Worm (Caenorhabditis elegans): ENCODE data around the gene C25F9.14.

ce11 chrV:19394750-19395149 lies 41.5 kb upstream of the C25F9.14 start, which contains the start of gene C25F9.8:
- TF ChIP-seq gei-8 (GFP tag; optimal IDR thresholded peaks at IDR 0.05) (no peak), zfp-2 (tag; optimal IDR thresholded peaks at IDR 0.05) (no peak), snpc-4 (tag; optimal IDR thresholded peaks at IDR 0.05) (no peak), nhr-102 (tag; optimal IDR thresholded peaks at IDR 0.05) (no peak), fos-1 (tag; optimal IDR thresholded peaks at IDR 0.05) (no peak), hif-1 (tag; optimal IDR thresholded peaks at IDR 0.05) (no peak), daf-12 (tag; optimal IDR thresholded peaks at IDR 0.05) (no peak), nhr-11 (tag; optimal IDR thresholded peaks at IDR 0.05) (no peak), sdz-12 (GFP tag; optimal IDR thresholded peaks at IDR 0.05) (no peak), mep-1 (tag; optimal IDR thresholded peaks at IDR 0.05) (no peak), pha-4 (GFP tag; IDR thresholded peaks at IDR 0.05) (no peak), pha-4 (tag; optimal IDR thresholded peaks at IDR 0.05) (no peak), D1046.2 (GFP tag; IDR thresholded peaks at IDR 0.05) (no peak), R02D3.7 (tag; optimal IDR thresholded peaks at IDR 0.05) (no peak)
